Fruit fly (Drosophila melanogaster) whole organism, prepupa: ENCODE results near the gene CG31115.

Experiments
- Blimp-1 ChIP-seq: fragments of 200-800 bp; sonication (Bioruptor generic); optimal IDR thresholded peaks from 3 replicates; lab custom pipeline; 2017; ENCODE audit warnings: missing biosample characterization, missing genetic modification characterization, mild to moderate bottlenecking, moderate library complexity, missing genetic modification reagents
- CG10631 ChIP-seq: fragments of 200-800 bp; sonication (Bioruptor generic); optimal IDR thresholded peaks from 2 replicates; lab custom pipeline; 2016; ENCODE audit warnings: missing biosample characterization, missing genetic modification characterization
- CG10669 ChIP-seq: fragments of 200-800 bp; sonication (Bioruptor generic); optimal IDR thresholded peaks from 3 replicates; lab custom pipeline; 2018; ENCODE audit warnings: missing biosample characterization, mild to moderate bottlenecking, missing genetic modification characterization, moderate library complexity
- CG11294 ChIP-seq: fragments of 200-800 bp; sonication (Bioruptor generic); IDR thresholded peaks from 2 replicates; pipeline ENCODE4 v1.3.6; 2022; ENCODE audit warnings: missing biosample characterization, missing genetic modification characterization
- CG11902 ChIP-seq: fragments of 200-800 bp; sonication (Bioruptor generic); optimal IDR thresholded peaks from 3 replicates; lab custom pipeline; 2016; ENCODE audit warnings: missing biosample characterization, missing genetic modification characterization
- CG15336 ChIP-seq: fragments of 200-800 bp; sonication (Bioruptor generic); IDR thresholded peaks from 2 replicates; pipeline ENCODE4 v1.3.6; 2022; ENCODE audit warnings: missing biosample characterization, missing genetic modification characterization
- CG1621 ChIP-seq: fragments of 200-800 bp; sonication (Bioruptor generic); optimal IDR thresholded peaks from 3 replicates; lab custom pipeline; 2018; ENCODE audit warnings: missing biosample characterization, mild to moderate bottlenecking, missing genetic modification characterization
- CG16779 ChIP-seq: fragments of 200-800 bp; sonication (Bioruptor generic); optimal IDR thresholded peaks from 3 replicates; lab custom pipeline; 2017; ENCODE audit warnings: missing biosample characterization, mild to moderate bottlenecking, missing genetic modification characterization
- CG3032 ChIP-seq: fragments of 200-800 bp; optimal IDR thresholded peaks from 2 replicates; lab custom pipeline; 2019; ENCODE audit warnings: missing biosample characterization, mild to moderate bottlenecking, missing genetic modification characterization, moderate library complexity
- CG31627 ChIP-seq: fragments of 200-800 bp; sonication (Bioruptor generic); optimal IDR thresholded peaks from 3 replicates; lab custom pipeline; 2016; ENCODE audit warnings: missing biosample characterization, missing genetic modification characterization
- CG32006 ChIP-seq: fragments of 200-800 bp; sonication (Bioruptor generic); optimal IDR thresholded peaks from 3 replicates; lab custom pipeline; 2017; ENCODE audit warnings: missing biosample characterization, mild to moderate bottlenecking, missing genetic modification characterization
- CG34406 ChIP-seq: fragments of 200-800 bp; sonication (Bioruptor generic); optimal IDR thresholded peaks from 3 replicates; lab custom pipeline; 2016; ENCODE audit warnings: missing biosample characterization, missing genetic modification characterization
- CG3919 ChIP-seq: fragments of 200-800 bp; sonication (Bioruptor generic); optimal IDR thresholded peaks from 3 replicates; lab custom pipeline; 2016; ENCODE audit warnings: missing biosample characterization, missing genetic modification characterization
- CG4318 ChIP-seq: fragments of 200-800 bp; sonication (Bioruptor generic); optimal IDR thresholded peaks from 3 replicates; lab custom pipeline; 2017; ENCODE audit warnings: missing biosample characterization, mild to moderate bottlenecking, missing genetic modification characterization
- CG6163 ChIP-seq: fragments of 200-800 bp; sonication (Bioruptor generic); IDR thresholded peaks from 3 replicates; pipeline ENCODE4 v1.3.6; 2022; ENCODE audit warnings: missing biosample characterization, missing genetic modification characterization
- CG6276 ChIP-seq: fragments of 200-800 bp; sonication (Bioruptor generic); optimal IDR thresholded peaks from 2 replicates; lab custom pipeline; 2017; ENCODE audit warnings: missing biosample characterization, mild to moderate bottlenecking, missing genetic modification characterization
- CG6808 ChIP-seq: fragments of 200-800 bp; sonication (Bioruptor generic); optimal IDR thresholded peaks from 3 replicates; lab custom pipeline; 2017; ENCODE audit warnings: missing biosample characterization, missing genetic modification characterization, mild to moderate bottlenecking, moderate library complexity, missing genetic modification reagents
- CG6854 ChIP-seq: fragments of 200-800 bp; sonication (Bioruptor generic); optimal IDR thresholded peaks from 2 replicates; lab custom pipeline; 2017; ENCODE audit warnings: missing biosample characterization, mild to moderate bottlenecking, missing genetic modification characterization
- CG7368 ChIP-seq: fragments of 200-800 bp; sonication (Bioruptor generic); optimal IDR thresholded peaks from 3 replicates; lab custom pipeline; 2016; ENCODE audit warnings: missing biosample characterization, missing genetic modification characterization
- CG8119 ChIP-seq: fragments of 200-800 bp; sonication (Bioruptor generic); IDR thresholded peaks from 3 replicates; pipeline ENCODE4 v1.3.6; 2022; ENCODE audit warnings: missing biosample characterization, missing genetic modification characterization
- CG8319 ChIP-seq: fragments of 200-800 bp; sonication (Bioruptor generic); optimal IDR thresholded peaks from 3 replicates; lab custom pipeline; 2016; ENCODE audit warnings: missing biosample characterization, missing genetic modification characterization
- CG8632 ChIP-seq: fragments of 200-800 bp; sonication (Bioruptor generic); optimal IDR thresholded peaks from 3 replicates; lab custom pipeline; 2016; ENCODE audit warnings: missing biosample characterization, missing genetic modification characterization
- CG9139 ChIP-seq: fragments of 200-800 bp; sonication (Bioruptor generic); optimal IDR thresholded peaks from 3 replicates; lab custom pipeline; 2017; ENCODE audit warnings: missing biosample characterization, mild to moderate bottlenecking, missing genetic modification characterization
- Eip78C ChIP-seq: fragments of 200-800 bp; sonication (Bioruptor generic); peaks from one replicate; lab custom pipeline; 2016; ENCODE audit warnings: missing biosample characterization, missing genetic modification characterization
- Eip93F ChIP-seq: fragments of 200-800 bp; sonication (Bioruptor generic); optimal IDR thresholded peaks from 2 replicates; lab custom pipeline; 2016; ENCODE audit warnings: missing biosample characterization, mild to moderate bottlenecking, missing genetic modification characterization
- Ets21C ChIP-seq: fragments of 200-800 bp; sonication (Bioruptor generic); optimal IDR thresholded peaks from 3 replicates; lab custom pipeline; 2016; ENCODE audit warnings: missing biosample characterization, missing genetic modification characterization
- Ets96B ChIP-seq: fragments of 200-800 bp; optimal IDR thresholded peaks from 2 replicates; lab custom pipeline; 2019; ENCODE audit warnings: missing biosample characterization, mild to moderate bottlenecking, missing genetic modification characterization, moderate library complexity
- Gug ChIP-seq: fragments of 200-800 bp; sonication (Bioruptor generic); IDR thresholded peaks from 2 replicates; pipeline ENCODE4 v1.3.6; 2022; ENCODE audit warnings: missing biosample characterization, missing genetic modification characterization
- Hr38 ChIP-seq: sonication (Bioruptor generic); optimal IDR thresholded peaks from 2 replicates; lab custom pipeline; 2016; ENCODE audit warnings: missing biosample characterization, missing genetic modification characterization
- Met ChIP-seq: fragments of 200-800 bp; sonication (Bioruptor generic); optimal IDR thresholded peaks from 3 replicates; lab custom pipeline; 2016; ENCODE audit warnings: missing biosample characterization, missing genetic modification characterization
- OdsH ChIP-seq: fragments of 200-800 bp; sonication (Bioruptor generic); optimal IDR thresholded peaks from 3 replicates; lab custom pipeline; 2016; ENCODE audit warnings: missing biosample characterization, missing genetic modification characterization
- Smox ChIP-seq: fragments of 200-800 bp; sonication (Bioruptor generic); optimal IDR thresholded peaks from 3 replicates; lab custom pipeline; 2016; ENCODE audit warnings: missing biosample characterization, missing genetic modification characterization
- Sox102F ChIP-seq: fragments of 200-800 bp; sonication (Bioruptor generic); optimal IDR thresholded peaks from 2 replicates; lab custom pipeline; 2016; ENCODE audit warnings: missing biosample characterization, mild to moderate bottlenecking, missing genetic modification characterization
- Sox14 ChIP-seq: fragments of 200-800 bp; sonication (Bioruptor generic); optimal IDR thresholded peaks from 3 replicates; lab custom pipeline; 2016; ENCODE audit warnings: missing biosample characterization, missing genetic modification characterization
- Sox15 ChIP-seq: fragments of 200-800 bp; sonication (Bioruptor generic); optimal IDR thresholded peaks from 3 replicates; lab custom pipeline; 2016; ENCODE audit warnings: missing biosample characterization, missing genetic modification characterization
- acj6 ChIP-seq: fragments of 200-800 bp; sonication (Bioruptor generic); optimal IDR thresholded peaks from 3 replicates; lab custom pipeline; 2016; ENCODE audit warnings: missing biosample characterization, missing genetic modification characterization
- cyc ChIP-seq: fragments of 200-800 bp; sonication (Bioruptor generic); optimal IDR thresholded peaks from 3 replicates; lab custom pipeline; 2016; ENCODE audit warnings: missing biosample characterization, missing genetic modification characterization
- dac ChIP-seq: fragments of 200-800 bp; sonication (Bioruptor generic); optimal IDR thresholded peaks from 2 replicates; lab custom pipeline; 2017; ENCODE audit warnings: missing biosample characterization, mild to moderate bottlenecking, missing genetic modification characterization
- dsx ChIP-seq: fragments of 200-800 bp; optimal IDR thresholded peaks from 3 replicates; lab custom pipeline; 2019; ENCODE audit warnings: missing biosample characterization, mild to moderate bottlenecking, missing genetic modification characterization, moderate library complexity; ENCODE audit not compliant: poor library complexity, severe bottlenecking
- eg ChIP-seq: fragments of 200-800 bp; sonication (Bioruptor generic); IDR thresholded peaks from 3 replicates; pipeline ENCODE4 v1.3.6; 2022; ENCODE audit warnings: missing biosample characterization, missing genetic modification characterization
- fd59A ChIP-seq: fragments of 200-800 bp; sonication (Bioruptor generic); optimal IDR thresholded peaks from 2 replicates; lab custom pipeline; 2017; ENCODE audit warnings: missing biosample characterization, mild to moderate bottlenecking, missing genetic modification characterization, missing genetic modification reagents
- fd85E ChIP-seq: fragments of 200-800 bp; sonication (Bioruptor generic); optimal IDR thresholded peaks from 3 replicates; lab custom pipeline; 2016; ENCODE audit warnings: missing biosample characterization, missing genetic modification characterization
- fkh ChIP-seq: fragments of 200-800 bp; sonication (Bioruptor generic); optimal IDR thresholded peaks from 3 replicates; lab custom pipeline; 2017; ENCODE audit warnings: missing biosample characterization, mild to moderate bottlenecking, missing genetic modification characterization, moderate library complexity
- lz ChIP-seq: fragments of 200-800 bp; sonication (Bioruptor generic); optimal IDR thresholded peaks from 3 replicates; lab custom pipeline; 2016; ENCODE audit warnings: missing biosample characterization, missing genetic modification characterization
- net ChIP-seq: fragments of 200-800 bp; sonication (Bioruptor generic); optimal IDR thresholded peaks from 3 replicates; lab custom pipeline; 2016; ENCODE audit warnings: missing biosample characterization, missing genetic modification characterization
- pdm3 ChIP-seq: fragments of 200-800 bp; sonication (Bioruptor generic); optimal IDR thresholded peaks from 3 replicates; lab custom pipeline; 2016; ENCODE audit warnings: missing biosample characterization, missing genetic modification characterization
- spab ChIP-seq: fragments of 200-800 bp; sonication (Bioruptor generic); optimal IDR thresholded peaks from 2 replicates; lab custom pipeline; 2017; ENCODE audit warnings: missing biosample characterization, mild to moderate bottlenecking, missing genetic modification characterization, missing genetic modification reagents
- ss ChIP-seq, 2 experiments: fragments of 200-800 bp; sonication (Bioruptor generic); optimal IDR thresholded peaks; 2 replicates in 1 of 2; 3 replicates in 1 of 2; lab custom pipeline; 2017 to 2018; ENCODE audit warnings: mild to moderate bottlenecking in 2 of 2, missing biosample characterization in 2 of 2, missing genetic modification characterization in 2 of 2, moderate library complexity in 1 of 2
- svp ChIP-seq: fragments of 200-800 bp; sonication (Bioruptor generic); peaks from one replicate; lab custom pipeline; 2016; ENCODE audit warnings: missing biosample characterization, missing genetic modification characterization
- topi ChIP-seq: fragments of 200-800 bp; sonication (Bioruptor generic); optimal IDR thresholded peaks from 3 replicates; lab custom pipeline; 2016; ENCODE audit warnings: missing biosample characterization, missing genetic modification characterization
- vri ChIP-seq: fragments of 200-800 bp; sonication (Bioruptor generic); optimal IDR thresholded peaks from 3 replicates; lab custom pipeline; 2016; ENCODE audit warnings: missing biosample characterization, mild to moderate bottlenecking, missing genetic modification characterization

Gene CG31115

DNA sequence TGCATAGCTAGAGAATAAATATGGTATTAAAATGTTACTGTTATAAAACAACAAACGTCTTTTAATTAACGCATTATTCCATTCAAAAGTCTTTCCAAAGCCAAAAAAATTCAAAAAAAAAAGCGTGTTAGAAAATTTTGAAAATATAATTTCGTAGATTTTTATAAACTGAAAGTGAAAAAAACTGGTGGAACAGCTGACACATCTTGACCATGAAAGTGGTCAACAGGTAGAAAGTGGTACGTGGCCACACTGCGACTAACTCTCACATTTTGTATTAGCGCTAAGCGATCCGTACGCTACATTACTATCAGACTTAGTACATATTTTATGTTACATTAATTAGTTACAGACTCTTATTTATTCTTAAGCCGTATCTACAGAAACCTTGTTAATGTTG, 34.1 kb downstream of the CG31115 start, which contains the start of gene CG11836:
CG11836 (plus strand) TSS at position 256 of the 400 bp plus-strand sequence.
- peak; percentile 46 for TF ChIP-seq Blimp-1
- TF ChIP-seq Eip78C (GFP tag; lab: Kevin White, UChicago): no peak

DNA sequence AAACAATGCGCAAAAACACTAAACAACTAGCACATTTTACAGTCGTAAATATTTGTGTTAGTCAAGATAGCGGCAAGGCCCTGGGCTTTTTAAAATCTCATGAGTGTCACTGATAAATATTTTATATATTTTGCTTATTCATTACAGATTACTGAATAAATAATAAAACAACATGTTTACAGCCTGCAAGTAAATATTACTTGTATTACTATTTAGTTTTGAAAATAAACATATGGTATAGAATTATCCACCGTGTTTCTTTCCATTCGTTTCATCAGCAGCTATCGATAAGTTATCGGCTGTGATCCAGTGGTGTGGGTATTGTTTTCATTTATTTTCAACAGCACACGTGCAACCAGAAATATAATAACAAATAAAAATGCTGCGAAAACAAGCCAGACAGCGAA, 37.8 kb downstream of the CG31115 start, which contains the start of the genes shams and CG11920:
shams (minus strand) TSS at position 50 of the 407 bp plus-strand sequence.
CG11920 (plus strand) TSS at position 320 of the 407 bp plus-strand sequence.
- TF ChIP-seq CG10669 (GFP tag; lab: Kevin White, UChicago) (no peak), cyc (no peak), dsx (GFP tag; lab: Kevin White, UChicago) (no peak), Blimp-1 (no peak), lz (GFP tag; lab: Kevin White, UChicago) (no peak), OdsH (peak; percentile 10), topi (peak; percentile 11), Sox14 (GFP tag; lab: Kevin White, UChicago) (peak; percentile 27), CG4318 (GFP tag; lab: Kevin White, UChicago) (no peak), CG6854 (GFP tag; lab: Kevin White, UChicago) (no peak), CG34406 (GFP tag; lab: Kevin White, UChicago) (no peak), CG6276 (GFP tag; lab: Kevin White, UChicago) (no peak), CG8319 (GFP tag; lab: Kevin White, UChicago) (no peak), svp (GFP tag; lab: Kevin White, UChicago) (no peak), CG6163 (GFP tag; lab: Robert Waterston, UW) (no peak), Met (GFP tag; lab: Kevin White, UChicago) (no peak), CG11294 (GFP tag; lab: Robert Waterston, UW) (no peak), CG32006 (GFP tag; lab: Kevin White, UChicago) (no peak), ss (GFP tag; optimal IDR thresholded peaks at IDR 0.05; lab: Kevin White, UChicago) (no peak), CG10631 (GFP tag; lab: Kevin White, UChicago) (no peak), Hr38 (GFP tag; lab: Kevin White, UChicago) (no peak), Gug (GFP tag; lab: Robert Waterston, UW) (no peak), Sox15 (GFP tag; lab: Kevin White, UChicago) (no peak), Eip78C (GFP tag; lab: Kevin White, UChicago) (peak; percentile 82), vri (GFP tag; lab: Kevin White, UChicago) (no peak), CG8119 (GFP tag; lab: Robert Waterston, UW) (no peak), CG1621 (no peak), CG3919 (no peak), Ets96B (tag; lab: Kevin White, UChicago) (no peak), fkh (GFP tag; lab: Kevin White, UChicago) (peak; percentile 97), CG11902 (GFP tag; lab: Kevin White, UChicago) (no peak), CG9139 (GFP tag; lab: Kevin White, UChicago) (no peak), net (GFP tag; lab: Kevin White, UChicago) (no peak), fd59A (GFP tag; lab: Kevin White, UChicago) (no peak), dac (GFP tag; lab: Kevin White, UChicago) (no peak), fd85E (GFP tag; lab: Kevin White, UChicago) (no peak), spab (GFP tag; lab: Kevin White, UChicago) (no peak), CG31627 (GFP tag; lab: Kevin White, UChicago) (no peak), Smox (GFP tag; lab: Kevin White, UChicago) (no peak), pdm3 (no peak), CG16779 (tag; lab: Kevin White, UChicago) (no peak), Ets21C (no peak), CG15336 (GFP tag; lab: Robert Waterston, UW) (no peak), Eip93F (peak; percentile 53), CG8632 (GFP tag; lab: Kevin White, UChicago) (no peak), CG3032 (tag; lab: Kevin White, UChicago) (peak; percentile 13), acj6 (GFP tag; lab: Kevin White, UChicago) (peak; percentile 3), CG6808 (GFP tag; lab: Kevin White, UChicago) (no peak), Sox102F (GFP tag; lab: Kevin White, UChicago) (no peak), eg (GFP tag; lab: Robert Waterston, UW) (no peak), CG7368 (no peak)
